Worm (Caenorhabditis elegans) whole organism, L1 larva: ENCODE results near the gene nas-32.
A peak's percentile ranks its signal among the peaks of the same experiment; 100 is the strongest.

Source experiments
- C16A3.4 ChIP-seq: fragments of 150-350 bp; optimal IDR thresholded peaks from 2 replicates; lab custom pipeline; 2014; ENCODE audit warnings: missing biosample characterization, missing genetic modification characterization
- C34B4.2 ChIP-seq: sonication (generic microtip); optimal IDR thresholded peaks from 2 replicates; lab custom pipeline; 2017; ENCODE audit warnings: mild to moderate bottlenecking, missing genetic modification characterization, missing compliant biosample characterization
- aha-1 ChIP-seq: fragments of 150-350 bp; optimal IDR thresholded peaks from 2 replicates; lab custom pipeline; 2014; ENCODE audit warnings: missing biosample characterization, missing genetic modification characterization
- alr-1 ChIP-seq: fragments of 200-800 bp; sonication (Bioruptor generic); optimal IDR thresholded peaks from 2 replicates; lab custom pipeline; 2018; ENCODE audit warnings: borderline replicate concordance, mild to moderate bottlenecking, missing genetic modification characterization, missing compliant biosample characterization
- aly-2 ChIP-seq: fragments of 150-350 bp; optimal IDR thresholded peaks from 2 replicates; lab custom pipeline; 2014; ENCODE audit warnings: missing biosample characterization, missing genetic modification characterization
- ama-1 ChIP-seq: fragments of 150-350 bp; optimal IDR thresholded peaks from 2 replicates; lab custom pipeline; 2014
- blmp-1 ChIP-seq: fragments of 150-350 bp; optimal IDR thresholded peaks from 2 replicates; lab custom pipeline; 2014; ENCODE audit warnings: missing biosample characterization, missing genetic modification characterization
- ceh-8 ChIP-seq: fragments of 200-800 bp; sonication (Bioruptor generic); optimal IDR thresholded peaks from 2 replicates; lab custom pipeline; 2018; ENCODE audit warnings: mild to moderate bottlenecking, missing genetic modification characterization, moderate library complexity, missing compliant biosample characterization
- ceh-82 ChIP-seq, 3 experiments: fragments of 150-350 bp in 1 of 3; sonication (generic microtip) in 2 of 3; optimal IDR thresholded peaks; 2 replicates each; lab custom pipeline; 2014 to 2017; ENCODE audit warnings: missing biosample characterization in 3 of 3, missing genetic modification characterization in 3 of 3
- ceh-88 ChIP-seq: fragments of 200-800 bp; sonication (Bioruptor generic); IDR thresholded peaks from 2 replicates; pipeline ENCODE4 v1.3.6; 2022; ENCODE audit warnings: missing genetic modification characterization, missing compliant biosample characterization
- ceh-90 ChIP-seq: sonication (generic microtip); optimal IDR thresholded peaks from 2 replicates; lab custom pipeline; 2016; ENCODE audit warnings: missing genetic modification characterization, missing compliant biosample characterization
- ces-1 ChIP-seq: fragments of 150-350 bp; optimal IDR thresholded peaks from 2 replicates; lab custom pipeline; 2014; ENCODE audit warnings: missing biosample characterization, missing genetic modification reagents, missing genetic modification characterization
- dpl-1 ChIP-seq, 3 experiments: fragments of 150-350 bp in 2 of 3; sonication (generic microtip) in 1 of 3; optimal IDR thresholded peaks; 2 replicates each; lab custom pipeline; 2014 to 2017; ENCODE audit warnings: missing biosample characterization in 3 of 3, missing genetic modification characterization in 3 of 3, missing genetic modification reagents in 3 of 3
- egl-27 ChIP-seq, 2 experiments: fragments of 150-350 bp in 1 of 2; sonication (generic microtip); optimal IDR thresholded peaks; 3 replicates each; lab custom pipeline; 2017 to 2018; ENCODE audit warnings: missing biosample characterization in 2 of 2, missing genetic modification characterization in 2 of 2, missing genetic modification reagents in 2 of 2
- elt-2 ChIP-seq: sonication (generic microtip); optimal IDR thresholded peaks from 2 replicates; lab custom pipeline; 2016; ENCODE audit warnings: missing genetic modification characterization, mild to moderate bottlenecking, inconsistent platforms, missing compliant biosample characterization, missing genetic modification reagents
- fkh-4 ChIP-seq: sonication (generic microtip); optimal IDR thresholded peaks from 2 replicates; lab custom pipeline; 2016; ENCODE audit warnings: missing compliant biosample characterization, missing genetic modification characterization, borderline replicate concordance
- fkh-8 ChIP-seq: sonication (generic microtip); optimal IDR thresholded peaks from 2 replicates; lab custom pipeline; 2016; ENCODE audit warnings: mild to moderate bottlenecking, missing genetic modification characterization, missing compliant biosample characterization
- grh-1 ChIP-seq: fragments of 200-800 bp; sonication (Bioruptor generic); IDR thresholded peaks from 2 replicates; pipeline ENCODE4 v1.3.6; 2022; ENCODE audit warnings: missing genetic modification reagents, missing genetic modification characterization, missing compliant biosample characterization
- hpl-2 ChIP-seq: fragments of 150-350 bp; optimal IDR thresholded peaks from 2 replicates; lab custom pipeline; 2014; ENCODE audit warnings: missing biosample characterization, missing genetic modification reagents, missing genetic modification characterization
- irx-1 ChIP-seq: sonication (generic microtip); optimal IDR thresholded peaks from 2 replicates; lab custom pipeline; 2016; ENCODE audit warnings: missing genetic modification characterization, missing compliant biosample characterization
- lin-13 ChIP-seq: fragments of 150-350 bp; optimal IDR thresholded peaks from 2 replicates; lab custom pipeline; 2014; ENCODE audit warnings: missing biosample characterization, missing genetic modification reagents, missing genetic modification characterization
- lin-15B ChIP-seq: fragments of 150-350 bp; sonication (generic microtip); optimal IDR thresholded peaks from 3 replicates; lab custom pipeline; 2014; ENCODE audit warnings: missing biosample characterization, missing genetic modification characterization
- lin-35 ChIP-seq, 2 experiments: fragments of 150-350 bp; optimal IDR thresholded peaks; 2 replicates each; lab custom pipeline; 2014; ENCODE audit warnings: missing biosample characterization in 2 of 2, missing genetic modification characterization in 2 of 2, missing genetic modification reagents in 2 of 2
- mab-9 ChIP-seq: fragments of 200-800 bp; sonication (Bioruptor generic); IDR thresholded peaks from 2 replicates; pipeline ENCODE4 v1.3.6; 2022; ENCODE audit warnings: missing genetic modification reagents, missing genetic modification characterization, missing compliant biosample characterization
- mdl-1 ChIP-seq, 2 experiments: fragments of 150-350 bp; optimal IDR thresholded peaks; 2 replicates each; lab custom pipeline; 2014 to 2017; ENCODE audit warnings: missing biosample characterization in 2 of 2, missing genetic modification characterization in 2 of 2, inconsistent platforms in 1 of 2
- nhr-11 ChIP-seq: fragments of 150-350 bp; optimal IDR thresholded peaks from 2 replicates; lab custom pipeline; 2014; ENCODE audit warnings: missing biosample characterization, missing genetic modification characterization
- nhr-19 ChIP-seq: fragments of 200-800 bp; sonication (Bioruptor generic); conservative IDR thresholded peaks from 2 replicates; pipeline ENCODE4 v1.3.6; 2022; ENCODE audit warnings: missing genetic modification characterization, missing compliant biosample characterization
- nhr-20 ChIP-seq: sonication (generic microtip); optimal IDR thresholded peaks from 2 replicates; lab custom pipeline; 2016; ENCODE audit warnings: mild to moderate bottlenecking, missing genetic modification characterization, missing compliant biosample characterization
- nhr-237 ChIP-seq: fragments of 150-350 bp; optimal IDR thresholded peaks from 2 replicates; lab custom pipeline; 2014; ENCODE audit warnings: missing biosample characterization, missing genetic modification characterization
- nhr-28 ChIP-seq: fragments of 150-350 bp; optimal IDR thresholded peaks from 2 replicates; lab custom pipeline; 2014; ENCODE audit warnings: missing biosample characterization, missing genetic modification characterization
- nhr-47 ChIP-seq: sonication (generic microtip); optimal IDR thresholded peaks from 2 replicates; lab custom pipeline; 2016; ENCODE audit warnings: mild to moderate bottlenecking, missing genetic modification characterization, moderate library complexity, missing compliant biosample characterization
- nhr-71 ChIP-seq: sonication (generic microtip); optimal IDR thresholded peaks from 2 replicates; lab custom pipeline; 2016; ENCODE audit warnings: mild to moderate bottlenecking, missing genetic modification characterization, moderate library complexity, missing compliant biosample characterization
- nhr-76 ChIP-seq: sonication (generic microtip); optimal IDR thresholded peaks from 2 replicates; lab custom pipeline; 2017; ENCODE audit warnings: missing biosample characterization, missing genetic modification characterization
- nhr-77 ChIP-seq: fragments of 150-350 bp; optimal IDR thresholded peaks from 2 replicates; lab custom pipeline; 2014; ENCODE audit warnings: missing biosample characterization, missing genetic modification characterization
- nhr-84 ChIP-seq: sonication (generic microtip); optimal IDR thresholded peaks from 2 replicates; lab custom pipeline; 2017; ENCODE audit warnings: missing biosample characterization, missing genetic modification characterization
- nhr-85 ChIP-seq: sonication (generic microtip); peaks from one replicate; lab custom pipeline; 2016; ENCODE audit warnings: missing genetic modification characterization, inconsistent platforms, missing compliant biosample characterization
- nhr-90 ChIP-seq: sonication (generic microtip); optimal IDR thresholded peaks from 2 replicates; lab custom pipeline; 2016; ENCODE audit warnings: mild to moderate bottlenecking, missing genetic modification characterization, missing compliant biosample characterization; ENCODE audit not compliant: poor library complexity
- pag-3 ChIP-seq: sonication (generic microtip); optimal IDR thresholded peaks from 2 replicates; lab custom pipeline; 2017; ENCODE audit warnings: missing genetic modification characterization, mild to moderate bottlenecking, missing compliant biosample characterization, antibody characterized with exemption, borderline replicate concordance; ENCODE audit not compliant: insufficient read depth
- skn-1 ChIP-seq: fragments of 150-350 bp; optimal IDR thresholded peaks from 2 replicates; lab custom pipeline; 2014; ENCODE audit warnings: missing biosample characterization, missing genetic modification characterization
- snpc-4 ChIP-seq: fragments of 150-350 bp; optimal IDR thresholded peaks from 2 replicates; lab custom pipeline; 2014; ENCODE audit warnings: missing biosample characterization, missing genetic modification characterization
- snu-23 ChIP-seq: sonication (generic microtip); optimal IDR thresholded peaks from 2 replicates; lab custom pipeline; 2016; ENCODE audit warnings: missing genetic modification characterization, missing compliant biosample characterization
- sox-4 ChIP-seq: sonication (generic microtip); optimal IDR thresholded peaks from 2 replicates; lab custom pipeline; 2016; ENCODE audit warnings: missing genetic modification characterization, missing compliant biosample characterization
- sptf-1 ChIP-seq: fragments of 150-350 bp; optimal IDR thresholded peaks from 2 replicates; lab custom pipeline; 2014; ENCODE audit warnings: missing biosample characterization, missing genetic modification characterization
- swsn-7 ChIP-seq: sonication (generic microtip); optimal IDR thresholded peaks from 2 replicates; lab custom pipeline; 2016; ENCODE audit warnings: missing genetic modification characterization, missing compliant biosample characterization
- tlp-1 ChIP-seq: fragments of 150-350 bp; optimal IDR thresholded peaks from 2 replicates; lab custom pipeline; 2014; ENCODE audit warnings: missing biosample characterization, missing genetic modification characterization
- unc-130 ChIP-seq: fragments of 150-350 bp; optimal IDR thresholded peaks from 2 replicates; lab custom pipeline; 2017; ENCODE audit warnings: missing biosample characterization, missing genetic modification characterization, inconsistent platforms
- unc-62 ChIP-seq: fragments of 150-350 bp; optimal IDR thresholded peaks from 2 replicates; lab custom pipeline; 2014; ENCODE audit warnings: missing biosample characterization, missing genetic modification reagents, missing genetic modification characterization
- unc-86 ChIP-seq: sonication (generic microtip); optimal IDR thresholded peaks from 2 replicates; lab custom pipeline; 2016; ENCODE audit warnings: missing genetic modification characterization, missing compliant biosample characterization
- xbp-1 ChIP-seq: sonication (generic microtip); optimal IDR thresholded peaks from 2 replicates; lab custom pipeline; 2016; ENCODE audit warnings: missing genetic modification characterization, missing compliant biosample characterization
- zag-1 ChIP-seq: fragments of 150-350 bp; optimal IDR thresholded peaks from 2 replicates; lab custom pipeline; 2014; ENCODE audit warnings: missing biosample characterization, missing genetic modification characterization
- ztf-11 ChIP-seq, 2 experiments: sonication (generic microtip); optimal IDR thresholded peaks; 2 replicates each; lab custom pipeline; 2016 to 2017; ENCODE audit warnings: missing genetic modification characterization in 2 of 2, missing biosample characterization in 1 of 2, missing compliant biosample characterization in 1 of 2
- ztf-4 ChIP-seq: fragments of 150-350 bp; optimal IDR thresholded peaks from 2 replicates; lab custom pipeline; 2014; ENCODE audit warnings: missing biosample characterization, missing genetic modification characterization

Gene nas-32

ce11 chrV:904232-904983 is 5.4 kb upstream of the nas-32 start, which contains the start of gene trm-2A:
Gene trm-2A, plus strand, starts transcription at chrV:904963.
- no peak for TF ChIP-seq nhr-237
- TF ChIP-seq C34B4.2 (tag; lab: Kevin White, UChicago): no peak
- TF ChIP-seq mab-9 (GFP tag; lab: Robert Waterston, UW): peak; percentile 51; the same call in 1 of the 2 replicates
- no peak for TF ChIP-seq tlp-1
- TF ChIP-seq ztf-11 (tag; optimal IDR thresholded peaks at IDR 0.05; lab: Kevin White, UChicago): peak in 1 of 2 experiments; percentile 75
- TF ChIP-seq ztf-4 (tag; lab: Kevin White, UChicago): peak; percentile 35
- TF ChIP-seq snu-23 (GFP tag; lab: Kevin White, UChicago): peak; percentile 92
- peak; percentile 27 for TF ChIP-seq elt-2 (tag; lab: Kevin White, UChicago)
- TF ChIP-seq nhr-47 (tag; lab: Kevin White, UChicago): peak; percentile 89
- peak; percentile 53 for TF ChIP-seq sox-4 (tag; lab: Kevin White, UChicago)
- no peak for TF ChIP-seq alr-1
- TF ChIP-seq nhr-28 (tag; lab: Kevin White, UChicago): no peak
- no peak for TF ChIP-seq unc-62 (GFP tag; lab: Kevin White, UChicago)
- TF ChIP-seq aha-1 (tag; lab: Kevin White, UChicago): no peak
- TF ChIP-seq mdl-1 (tag; optimal IDR thresholded peaks at IDR 0.05; lab: Kevin White, UChicago): peak in 1 of 2 experiments; percentile 63
- TF ChIP-seq egl-27 (tag; optimal IDR thresholded peaks at IDR 0.05; lab: Kevin White, UChicago): no peak
- TF ChIP-seq nhr-71 (tag; lab: Kevin White, UChicago): peak; percentile 89
- peak; percentile 89 to 98 (median 98) for TF ChIP-seq dpl-1 (GFP tag; optimal IDR thresholded peaks at IDR 0.05; lab: Kevin White, UChicago)
- TF ChIP-seq blmp-1 (tag; lab: Kevin White, UChicago): peak; percentile 75
- peak; percentile 68 for TF ChIP-seq nhr-77
- TF ChIP-seq fkh-8: peak; percentile 76
- TF ChIP-seq C16A3.4: peak; percentile 86
- TF ChIP-seq ama-1 (lab: Kevin White, UChicago): peak; percentile 14
- TF ChIP-seq ceh-82 (tag; optimal IDR thresholded peaks at IDR 0.05; lab: Kevin White, UChicago): peak; percentile 86 to 91 (median 87)
- peak; percentile 86 for TF ChIP-seq skn-1 (tag; lab: Kevin White, UChicago)
- TF ChIP-seq swsn-7 (tag; lab: Kevin White, UChicago): peak; percentile 83
- TF ChIP-seq grh-1 (GFP tag; lab: Robert Waterston, UW): peak; percentile 81
- TF ChIP-seq ceh-90 (tag; lab: Kevin White, UChicago): peak; percentile 33
- TF ChIP-seq ces-1 (GFP tag; lab: Kevin White, UChicago): no peak
- no peak for TF ChIP-seq pag-3 (tag; lab: Kevin White, UChicago)
- peak; percentile 52 for TF ChIP-seq nhr-11
- TF ChIP-seq sptf-1: no peak
- TF ChIP-seq zag-1 (tag; lab: Kevin White, UChicago): no peak
- TF ChIP-seq ceh-88: no peak
- TF ChIP-seq nhr-20 (tag; lab: Kevin White, UChicago): peak; percentile 91
- TF ChIP-seq snpc-4 (tag; lab: Kevin White, UChicago): peak; percentile 11
- peak; percentile 85 for TF ChIP-seq nhr-90
- TF ChIP-seq unc-130 (tag; lab: Kevin White, UChicago): peak; percentile 88
- peak; percentile 75 for TF ChIP-seq lin-15B (tag; lab: Kevin White, UChicago)
- peak; percentile 63 for TF ChIP-seq unc-86 (tag; lab: Kevin White, UChicago)
- no peak for TF ChIP-seq nhr-76
- TF ChIP-seq nhr-85: peak; percentile 91
- TF ChIP-seq fkh-4 (tag; lab: Kevin White, UChicago): peak; percentile 25
- peak; percentile 70 for TF ChIP-seq irx-1 (tag; lab: Kevin White, UChicago)
- peak; percentile 98 to 99 for TF ChIP-seq lin-35 (GFP tag; optimal IDR thresholded peaks at IDR 0.05; lab: Kevin White, UChicago)
- TF ChIP-seq aly-2 (tag; lab: Kevin White, UChicago): peak; percentile 78
- TF ChIP-seq lin-13 (GFP tag; lab: Kevin White, UChicago): peak; percentile 64
- TF ChIP-seq nhr-19 (GFP tag; lab: Robert Waterston, UW): peak; percentile 85
- TF ChIP-seq nhr-84 (tag; lab: Kevin White, UChicago): no peak
- TF ChIP-seq xbp-1 (tag; lab: Kevin White, UChicago): peak; percentile 82
- TF ChIP-seq ceh-8 (GFP tag; lab: Kevin White, UChicago): peak; percentile 21
- TF ChIP-seq hpl-2 (GFP tag; lab: Kevin White, UChicago): no peak
